Fruit fly (Drosophila melanogaster) whole organism, embryonic: ENCODE results near the gene Lip2.
A peak's percentile ranks its signal among the peaks of the same experiment; 100 is the strongest.

Source experiments
- Blimp-1 ChIP-seq: fragments of 200-800 bp; sonication (Bioruptor generic); optimal IDR thresholded peaks from 3 replicates; lab custom pipeline; 2018; ENCODE audit warnings: missing biosample characterization, missing genetic modification characterization, mild to moderate bottlenecking, moderate library complexity, missing genetic modification reagents
- CG10543 ChIP-seq: fragments of 200-800 bp; sonication (Bioruptor generic); optimal IDR thresholded peaks from 3 replicates; lab custom pipeline; 2017; ENCODE audit warnings: missing biosample characterization, mild to moderate bottlenecking, missing genetic modification characterization, moderate library complexity
- CG12155 ChIP-seq: fragments of 200-800 bp; sonication (Bioruptor generic); optimal IDR thresholded peaks from 3 replicates; lab custom pipeline; 2016; ENCODE audit warnings: missing biosample characterization, missing genetic modification characterization
- CG13296 ChIP-seq: fragments of 200-800 bp; sonication (Bioruptor generic); optimal IDR thresholded peaks from 3 replicates; lab custom pipeline; 2018; ENCODE audit warnings: missing biosample characterization, mild to moderate bottlenecking, missing genetic modification characterization
- CG15269 ChIP-seq: fragments of 200-800 bp; sonication (Bioruptor generic); optimal IDR thresholded peaks from 2 replicates; lab custom pipeline; 2018; ENCODE audit warnings: missing biosample characterization, mild to moderate bottlenecking, missing genetic modification characterization, moderate library complexity
- CG1529 ChIP-seq: fragments of 200-800 bp; sonication (Bioruptor generic); optimal IDR thresholded peaks from 3 replicates; lab custom pipeline; 2018; ENCODE audit warnings: missing biosample characterization, missing genetic modification characterization
- CG15514 ChIP-seq: fragments of 200-800 bp; sonication (Bioruptor generic); optimal IDR thresholded peaks from 3 replicates; lab custom pipeline; 2017; ENCODE audit warnings: missing biosample characterization, missing genetic modification characterization, mild to moderate bottlenecking, moderate library complexity, missing genetic modification reagents
- CG17361 ChIP-seq: fragments of 200-800 bp; sonication (Bioruptor generic); IDR thresholded peaks from 3 replicates; pipeline ENCODE4 v1.3.6; 2022; ENCODE audit warnings: missing biosample characterization, missing genetic modification characterization
- CG17568 ChIP-seq: fragments of 200-800 bp; sonication (Bioruptor generic); optimal IDR thresholded peaks from 2 replicates; lab custom pipeline; 2018; ENCODE audit warnings: missing biosample characterization, mild to moderate bottlenecking, missing genetic modification characterization, moderate library complexity
- CG2678 ChIP-seq: fragments of 200-800 bp; sonication (Bioruptor generic); optimal IDR thresholded peaks from 3 replicates; lab custom pipeline; 2019; ENCODE audit warnings: missing biosample characterization, mild to moderate bottlenecking, missing genetic modification characterization, moderate library complexity
- CG30403 ChIP-seq: fragments of 200-800 bp; sonication (Bioruptor generic); optimal IDR thresholded peaks from 3 replicates; lab custom pipeline; 2016; ENCODE audit warnings: missing biosample characterization, missing genetic modification characterization
- CG3281 ChIP-seq: fragments of 200-800 bp; sonication (Bioruptor generic); optimal IDR thresholded peaks from 3 replicates; lab custom pipeline; 2017; ENCODE audit warnings: missing biosample characterization, mild to moderate bottlenecking, missing genetic modification characterization
- CG3726 ChIP-seq: fragments of 200-800 bp; sonication (Bioruptor generic); IDR thresholded peaks from 3 replicates; pipeline ENCODE4, ENCODE4 v1.3.6; 2022; ENCODE audit warnings: missing biosample characterization, missing genetic modification characterization
- CG3847 ChIP-seq: fragments of 200-800 bp; sonication (Bioruptor generic); IDR thresholded peaks from 2 replicates; pipeline ENCODE4 v1.3.6; 2022; ENCODE audit warnings: missing biosample characterization, missing genetic modification characterization
- CG7556 ChIP-seq: fragments of 200-800 bp; sonication (Bioruptor generic); optimal IDR thresholded peaks from 2 replicates; lab custom pipeline; 2017; ENCODE audit warnings: missing biosample characterization, mild to moderate bottlenecking, missing genetic modification characterization
- CG9437 ChIP-seq: fragments of 200-800 bp; sonication (Bioruptor generic); optimal IDR thresholded peaks from 2 replicates; lab custom pipeline; 2018; ENCODE audit warnings: missing biosample characterization, mild to moderate bottlenecking, missing genetic modification characterization
- CG9797 ChIP-seq: fragments of 200-800 bp; sonication (Bioruptor generic); optimal IDR thresholded peaks from 3 replicates; lab custom pipeline; 2018; ENCODE audit warnings: missing biosample characterization, mild to moderate bottlenecking, missing genetic modification characterization
- Doc3 ChIP-seq: fragments of 200-800 bp; sonication (Bioruptor generic); IDR thresholded peaks from 3 replicates; pipeline ENCODE4 v1.3.6; 2022; ENCODE audit warnings: missing biosample characterization, missing genetic modification characterization; ENCODE audit not compliant: partially characterized antibody
- Elba2 ChIP-seq: fragments of 200-800 bp; sonication (Bioruptor generic); optimal IDR thresholded peaks from 3 replicates; lab custom pipeline; 2016; ENCODE audit warnings: missing biosample characterization, missing genetic modification characterization
- Fer1 ChIP-seq: fragments of 200-800 bp; sonication (Bioruptor generic); optimal IDR thresholded peaks from 2 replicates; lab custom pipeline; 2017; ENCODE audit warnings: missing biosample characterization, mild to moderate bottlenecking, missing genetic modification characterization
- Gsc ChIP-seq: fragments of 200-800 bp; sonication (Bioruptor generic); IDR thresholded peaks from 2 replicates; pipeline ENCODE4 v1.3.6; 2022; ENCODE audit warnings: missing biosample characterization, missing genetic modification characterization
- H2.0 ChIP-seq: fragments of 200-800 bp; sonication (Bioruptor generic); IDR thresholded peaks from 2 replicates; pipeline ENCODE4 v1.3.6; 2022; ENCODE audit warnings: missing biosample characterization, missing genetic modification characterization
- HLH3B ChIP-seq: fragments of 200-800 bp; sonication (Bioruptor generic); IDR thresholded peaks from 2 replicates; pipeline ENCODE4 v1.3.6; 2022; ENCODE audit warnings: missing biosample characterization, missing genetic modification characterization
- Med ChIP-seq: fragments of 200-800 bp; sonication (Bioruptor generic); peaks from one replicate; lab custom pipeline; 2016; ENCODE audit warnings: missing biosample characterization, missing genetic modification characterization, mild to moderate bottlenecking, inconsistent platforms, moderate library complexity
- Meics ChIP-seq: fragments of 200-800 bp; sonication (Bioruptor generic); optimal IDR thresholded peaks from 2 replicates; lab custom pipeline; 2017; ENCODE audit warnings: missing biosample characterization, mild to moderate bottlenecking, missing genetic modification characterization
- NFAT ChIP-seq: fragments of 200-800 bp; sonication (Bioruptor generic); IDR thresholded peaks from 2 replicates; pipeline ENCODE4 v1.3.6; 2022; ENCODE audit warnings: missing biosample characterization, missing genetic modification characterization
- Pdp1 ChIP-seq, 2 experiments: fragments of 200-800 bp; sonication (Bioruptor generic); optimal IDR thresholded peaks; 3 replicates each; lab custom pipeline; 2016; ENCODE audit warnings: missing biosample characterization in 2 of 2, missing genetic modification characterization in 2 of 2, mild to moderate bottlenecking in 1 of 2, moderate library complexity in 1 of 2
- Ptx1 ChIP-seq: fragments of 200-800 bp; sonication (Bioruptor generic); IDR thresholded peaks from 2 replicates; pipeline ENCODE4 v1.3.6; 2022; ENCODE audit warnings: missing biosample characterization, missing genetic modification characterization
- Taf1 ChIP-seq: fragments of 200-800 bp; sonication (Bioruptor generic); IDR thresholded peaks from 2 replicates; pipeline ENCODE4 v1.3.6; 2022; ENCODE audit warnings: missing biosample characterization, missing genetic modification characterization
- br ChIP-seq: fragments of >200 bp; optimal IDR thresholded peaks from 2 replicates; lab custom pipeline; 2017
- corto ChIP-seq: fragments of 200-800 bp; sonication (Bioruptor generic); optimal IDR thresholded peaks from 2 replicates; lab custom pipeline; 2016; ENCODE audit warnings: missing biosample characterization, mild to moderate bottlenecking, missing genetic modification characterization, moderate library complexity
- crc ChIP-seq: fragments of 200-800 bp; sonication (Bioruptor generic); optimal IDR thresholded peaks from 2 replicates; lab custom pipeline; 2016; ENCODE audit warnings: missing biosample characterization, missing genetic modification characterization
- cwo ChIP-seq: fragments of 200-800 bp; sonication (Bioruptor generic); optimal IDR thresholded peaks from 3 replicates; lab custom pipeline; 2017; ENCODE audit warnings: missing biosample characterization, missing genetic modification characterization, mild to moderate bottlenecking, moderate library complexity, missing genetic modification reagents
- dati ChIP-seq: fragments of 200-800 bp; sonication (Bioruptor generic); IDR thresholded peaks from 2 replicates; pipeline ENCODE4 v1.3.6; 2022; ENCODE audit warnings: missing biosample characterization, missing genetic modification characterization
- gem ChIP-seq: fragments of 200-800 bp; sonication (Bioruptor generic); optimal IDR thresholded peaks from 2 replicates; lab custom pipeline; 2019; ENCODE audit warnings: missing biosample characterization, mild to moderate bottlenecking, missing genetic modification characterization, moderate library complexity
- gsb-n ChIP-seq: fragments of 200-800 bp; sonication (Bioruptor generic); optimal IDR thresholded peaks from 3 replicates; lab custom pipeline; 2018; ENCODE audit warnings: missing biosample characterization, mild to moderate bottlenecking, missing genetic modification characterization
- hb ChIP-seq: fragments of 200-800 bp; sonication (Bioruptor generic); IDR thresholded peaks from 3 replicates; pipeline ENCODE4 v1.3.6; 2022; ENCODE audit warnings: missing biosample characterization, missing genetic modification characterization; ENCODE audit not compliant: partially characterized antibody
- hkb ChIP-seq, 2 experiments: fragments of 200-800 bp in 1 of 2; fragments of >200 bp in 1 of 2; sonication (Bioruptor generic) in 1 of 2; IDR thresholded peaks in 1 of 2; optimal IDR thresholded peaks in 1 of 2; 2 replicates each; pipeline versions ENCODE4 v1.3.6 to Lab custom; 2017 to 2022; ENCODE audit warnings: missing biosample characterization in 1 of 2, missing genetic modification characterization in 1 of 2
- lilli ChIP-seq: fragments of 200-800 bp; sonication (Bioruptor generic); optimal IDR thresholded peaks from 3 replicates; lab custom pipeline; 2016; ENCODE audit warnings: missing biosample characterization, missing genetic modification characterization
- prd ChIP-seq, 3 experiments: fragments of >200 bp in 2 of 3; fragments of 200-800 bp in 1 of 3; sonication (Bioruptor generic) in 1 of 3; optimal IDR thresholded peaks in 2 of 3; IDR thresholded peaks in 1 of 3; 2 replicates in 2 of 3; 3 replicates in 1 of 3; pipeline versions ENCODE4 v1.3.6 to Lab custom; 2017 to 2022; ENCODE audit warnings: missing biosample characterization in 1 of 3, missing genetic modification characterization in 1 of 3
- rib ChIP-seq: fragments of 200-800 bp; sonication (Bioruptor generic); IDR thresholded peaks from 2 replicates; pipeline ENCODE4 v1.3.6; 2022; ENCODE audit warnings: missing biosample characterization, missing genetic modification characterization
- row ChIP-seq: fragments of 200-800 bp; sonication (Bioruptor generic); IDR thresholded peaks from 3 replicates; pipeline ENCODE4 v1.3.6; 2022; ENCODE audit warnings: missing biosample characterization, missing genetic modification characterization
- seq ChIP-seq: fragments of 200-800 bp; sonication (Bioruptor generic); IDR thresholded peaks from 2 replicates; pipeline ENCODE4 v1.3.6; 2022; ENCODE audit warnings: missing biosample characterization, missing genetic modification characterization
- sna ChIP-seq: fragments of 200-800 bp; sonication (Bioruptor generic); IDR thresholded peaks from 2 replicates; pipeline ENCODE4 v1.3.6; 2022; ENCODE audit warnings: missing biosample characterization, missing genetic modification characterization; ENCODE audit not compliant: partially characterized antibody
- tgo ChIP-seq: fragments of 200-800 bp; sonication (Bioruptor generic); IDR thresholded peaks from 3 replicates; pipeline ENCODE4 v1.3.6; 2022; ENCODE audit warnings: missing biosample characterization, missing genetic modification characterization
- tll ChIP-seq, 2 experiments: fragments of 200-800 bp in 1 of 2; fragments of >200 bp in 1 of 2; sonication (Bioruptor generic) in 1 of 2; optimal IDR thresholded peaks; 2 replicates each; lab custom pipeline; 2017 to 2019; ENCODE audit warnings: missing biosample characterization in 2 of 2, missing genetic modification characterization in 2 of 2, mild to moderate bottlenecking in 1 of 2, moderate library complexity in 1 of 2
- ttk ChIP-seq: fragments of 200-800 bp; sonication (Bioruptor generic); IDR thresholded peaks from 2 replicates; pipeline ENCODE4 v2.1.2; 2022; ENCODE audit warnings: missing biosample characterization, missing genetic modification characterization

The Lip2 gene

DNA sequence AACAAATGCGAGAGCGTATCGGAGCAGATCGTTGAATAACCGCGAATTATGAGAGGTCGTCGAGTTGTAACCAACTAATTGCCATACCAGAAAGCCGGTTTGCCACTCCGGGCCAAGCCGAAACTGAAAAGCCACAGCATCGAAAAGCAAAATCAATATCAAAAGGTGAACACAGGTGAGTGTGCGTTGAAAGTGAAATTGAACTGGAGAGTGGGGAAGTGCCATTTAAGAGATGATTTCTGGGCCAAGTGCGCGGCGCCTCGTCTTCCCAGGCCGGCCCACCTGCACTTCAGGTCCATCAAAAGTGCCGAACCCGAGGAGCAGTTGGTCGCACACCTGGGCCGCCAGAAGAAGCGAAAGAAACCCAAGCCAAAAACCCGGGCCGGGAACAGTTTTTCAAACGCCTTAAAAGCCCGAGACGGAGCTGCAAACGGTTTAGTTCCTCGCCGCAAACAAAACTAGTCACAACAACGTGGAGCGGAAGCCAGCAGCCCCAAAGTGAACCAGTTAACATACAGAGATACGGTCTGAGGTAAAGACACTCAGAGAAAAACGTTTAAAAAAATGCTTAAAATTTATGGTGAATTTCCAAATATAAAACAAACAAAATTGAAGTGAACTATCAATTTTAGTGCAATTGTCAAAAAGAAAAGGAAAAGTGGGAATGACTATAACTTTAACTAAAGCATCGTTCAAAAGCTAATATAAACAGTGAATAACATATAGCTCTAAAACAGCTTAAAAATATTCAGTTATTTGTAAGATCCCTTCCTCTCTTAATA, 32.1 kb downstream of the Lip2 start, which contains the start of gene CG17104 (continued):
- TF ChIP-seq Med (GFP tag; lab: Kevin White, UChicago) (peak; percentile 65), CG12155 (GFP tag; lab: Kevin White, UChicago) (peak; percentile 5), CG1529 (GFP tag; lab: Kevin White, UChicago) (no peak), dati (GFP tag; lab: Robert Waterston, UW) (no peak), Elba2 (GFP tag; lab: Kevin White, UChicago) (no peak), hb (GFP tag; lab: Robert Waterston, UW) (no peak), row (GFP tag; lab: Robert Waterston, UW) (peak; percentile 49), CG10543 (GFP tag; lab: Kevin White, UChicago) (no peak), CG17361 (no peak), crc (GFP tag; lab: Kevin White, UChicago) (peak; percentile 35), CG3726 (no peak), CG7556 (GFP tag; lab: Kevin White, UChicago) (peak; percentile 32), gsb-n (tag; lab: Kevin White, UChicago) (no peak), CG15269 (peak; percentile 65), sna (no peak), hkb (optimal IDR thresholded peaks at IDR 0.05; lab: Kevin White, UChicago) (no peak), hkb (GFP tag; IDR thresholded peaks at IDR 0.05; lab: Robert Waterston, UW) (peak; percentile 49; the same call in 1 of the 2 replicates), CG3847 (0 out of 2 replicates have a peak, but pooled peaks have one; percentile 21), CG15514 (GFP tag; lab: Kevin White, UChicago) (peak; percentile 60), Blimp-1 (GFP tag; lab: Kevin White, UChicago) (peak; percentile 64), corto (GFP tag; lab: Kevin White, UChicago) (no peak), br (no peak), CG3281 (GFP tag; lab: Kevin White, UChicago) (peak; percentile 33), CG2678 (tag; lab: Kevin White, UChicago) (peak; percentile 56), seq (GFP tag; lab: Robert Waterston, UW) (no peak), Pdp1 (GFP tag; optimal IDR thresholded peaks at IDR 0.05; lab: Kevin White, UChicago) (peak in 1 of 2 experiments; percentile 7), CG17568 (GFP tag; lab: Kevin White, UChicago) (no peak), cwo (GFP tag; lab: Kevin White, UChicago) (peak; percentile 7), Taf1 (GFP tag; lab: Robert Waterston, UW) (peak; percentile 33; the same call in 1 of the 2 replicates), Gsc (GFP tag; lab: Robert Waterston, UW) (no peak), tll (GFP tag; optimal IDR thresholded peaks at IDR 0.05; lab: Kevin White, UChicago) (no peak), Ptx1 (peak; percentile 36; the same call in 1 of the 2 replicates), NFAT (peak; percentile 15; the same call in 1 of the 2 replicates), CG9797 (GFP tag; lab: Kevin White, UChicago) (no peak), rib (no peak), prd (optimal IDR thresholded peaks at IDR 0.05; lab: Kevin White, UChicago) (no peak), prd (GFP tag; IDR thresholded peaks at IDR 0.05; lab: Robert Waterston, UW) (peak; percentile 23; the same call in 1 of the 3 replicates), gem (tag; lab: Kevin White, UChicago) (peak; percentile 66), Fer1 (GFP tag; lab: Kevin White, UChicago) (peak; percentile 40), CG30403 (GFP tag; lab: Kevin White, UChicago) (peak; percentile 51), Meics (GFP tag; lab: Kevin White, UChicago) (peak; percentile 36), lilli (peak; percentile 16), Doc3 (GFP tag; lab: Robert Waterston, UW) (no peak), H2.0 (GFP tag; lab: Robert Waterston, UW) (0 out of 2 replicates have a peak, but pooled peaks have one; percentile 14), tgo (no peak), HLH3B (GFP tag; lab: Robert Waterston, UW) (0 out of 2 replicates have a peak, but pooled peaks have one; percentile 28), CG9437 (GFP tag; lab: Kevin White, UChicago) (no peak), CG13296 (peak; percentile 14), ttk (GFP tag; lab: Robert Waterston, UW) (no peak)
